Fruit fly (Drosophila melanogaster): Measurements from ENCODE around the gene CG6565.
A peak's percentile ranks its signal among the peaks of the same experiment; 100 is the strongest.

- TF ChIP-seq CG13204 (GFP tag; optimal IDR thresholded peaks at IDR 0.05) (peak; percentile 16), D1 (tag; optimal IDR thresholded peaks at IDR 0.05) (no peak)
Measured at dm6 chr2L:13331868-13332544, 41.8 kb upstream of the CG6565 start.
